Worm (Caenorhabditis elegans) whole organism, L4 larva: Measurements from ENCODE around the gene hgrs-1.

ENCODE experiments used
- F10B5.3 ChIP-seq: sonication (generic microtip); optimal IDR thresholded peaks from 2 replicates; lab custom pipeline; 2016; ENCODE audit warnings: mild to moderate bottlenecking, missing genetic modification characterization, missing compliant biosample characterization
- F49E8.2 ChIP-seq: sonication (generic microtip); optimal IDR thresholded peaks from 2 replicates; lab custom pipeline; 2016; ENCODE audit warnings: missing compliant biosample characterization, mild to moderate bottlenecking, missing genetic modification characterization, borderline replicate concordance
- T20F7.1 ChIP-seq: fragments of 200-800 bp; sonication (Bioruptor generic); optimal IDR thresholded peaks from 2 replicates; lab custom pipeline; 2018; ENCODE audit warnings: mild to moderate bottlenecking, missing genetic modification characterization, missing compliant biosample characterization
- ZK546.5 ChIP-seq, 2 experiments: sonication (generic microtip); optimal IDR thresholded peaks; 2 replicates each; lab custom pipeline; 2017; ENCODE audit warnings: missing biosample characterization in 2 of 2, missing genetic modification characterization in 2 of 2
- ama-1 ChIP-seq: fragments of 150-350 bp; optimal IDR thresholded peaks from 2 replicates; lab custom pipeline; 2014; ENCODE audit warnings: inconsistent platforms, mixed read lengths
- arid-1 ChIP-seq: fragments of 200-800 bp; sonication (Bioruptor generic); conservative IDR thresholded peaks from 2 replicates; pipeline ENCODE4 v1.3.6; 2022; ENCODE audit warnings: missing genetic modification reagents, missing genetic modification characterization, missing compliant biosample characterization
- ceh-32 ChIP-seq: sonication (generic microtip); optimal IDR thresholded peaks from 2 replicates; lab custom pipeline; 2016; ENCODE audit warnings: mild to moderate bottlenecking, missing genetic modification characterization, missing compliant biosample characterization; ENCODE audit not compliant: poor library complexity
- ceh-44 ChIP-seq: fragments of 200-800 bp; sonication (Bioruptor generic); IDR thresholded peaks from 2 replicates; pipeline ENCODE4 v1.3.6; 2022; ENCODE audit warnings: missing genetic modification reagents, missing genetic modification characterization, missing compliant biosample characterization
- ces-1 ChIP-seq: fragments of 150-350 bp; sonication (generic microtip); optimal IDR thresholded peaks from 4 replicates; lab custom pipeline; 2014; ENCODE audit warnings: missing biosample characterization, missing genetic modification reagents, missing genetic modification characterization
- daf-16 ChIP-seq, 3 experiments: sonication (generic microtip); optimal IDR thresholded peaks; 2 replicates each; lab custom pipeline; 2016 to 2017; ENCODE audit warnings: missing genetic modification characterization in 3 of 3, missing genetic modification reagents in 3 of 3, mild to moderate bottlenecking in 2 of 3, missing compliant biosample characterization in 2 of 3, missing biosample characterization in 1 of 3, moderate library complexity in 1 of 3
- daf-8 ChIP-seq: fragments of 200-800 bp; sonication (Bioruptor generic); IDR thresholded peaks from 2 replicates; pipeline ENCODE4 v1.3.6; 2022; ENCODE audit warnings: missing genetic modification characterization, missing compliant biosample characterization
- dpl-1 ChIP-seq: fragments of 150-350 bp; optimal IDR thresholded peaks from 2 replicates; lab custom pipeline; 2014; ENCODE audit warnings: missing biosample characterization, missing genetic modification reagents, missing genetic modification characterization
- dve-1 ChIP-seq: sonication (generic microtip); optimal IDR thresholded peaks from 2 replicates; lab custom pipeline; 2017; ENCODE audit warnings: antibody characterized with exemption, mild to moderate bottlenecking, missing genetic modification characterization, missing compliant biosample characterization; ENCODE audit not compliant: insufficient read depth
- egl-27 ChIP-seq: sonication (generic microtip); optimal IDR thresholded peaks from 3 replicates; lab custom pipeline; 2017; ENCODE audit warnings: missing biosample characterization, missing genetic modification reagents, missing genetic modification characterization
- hlh-11 ChIP-seq: fragments of 200-800 bp; sonication (Bioruptor generic); optimal IDR thresholded peaks from 2 replicates; lab custom pipeline; 2018; ENCODE audit warnings: mild to moderate bottlenecking, missing genetic modification characterization, missing compliant biosample characterization
- hlh-30 ChIP-seq: sonication (generic microtip); optimal IDR thresholded peaks from 2 replicates; lab custom pipeline; 2017; ENCODE audit warnings: antibody characterized with exemption, mild to moderate bottlenecking, missing genetic modification characterization, missing compliant biosample characterization; ENCODE audit not compliant: insufficient read depth
- jun-1 ChIP-seq: fragments of 150-350 bp; optimal IDR thresholded peaks from 2 replicates; lab custom pipeline; 2014; ENCODE audit warnings: missing biosample characterization, missing genetic modification reagents, missing genetic modification characterization
- lim-7 ChIP-seq: fragments of 200-800 bp; sonication (Bioruptor generic); IDR thresholded peaks from 2 replicates; pipeline ENCODE4 v1.3.6; 2022; ENCODE audit warnings: missing genetic modification characterization, missing compliant biosample characterization
- lin-1 ChIP-seq: fragments of 200-800 bp; sonication (Bioruptor generic); IDR thresholded peaks from 2 replicates; pipeline ENCODE4 v1.3.6; 2022; ENCODE audit warnings: missing genetic modification reagents, missing genetic modification characterization, missing compliant biosample characterization
- lin-15B ChIP-seq: fragments of 150-350 bp; sonication (generic microtip); optimal IDR thresholded peaks from 3 replicates; lab custom pipeline; 2014; ENCODE audit warnings: missing biosample characterization, missing genetic modification characterization
- lin-29 ChIP-seq: fragments of 200-800 bp; sonication (Bioruptor generic); IDR thresholded peaks from 2 replicates; pipeline ENCODE4 v1.3.6; 2022; ENCODE audit warnings: missing genetic modification reagents, missing genetic modification characterization, missing compliant biosample characterization
- lin-39 ChIP-seq: fragments of 150-350 bp; optimal IDR thresholded peaks from 2 replicates; lab custom pipeline; 2014; ENCODE audit warnings: missing biosample characterization, missing genetic modification reagents, missing genetic modification characterization
- lir-3 ChIP-seq: sonication (generic microtip); optimal IDR thresholded peaks from 2 replicates; lab custom pipeline; 2016; ENCODE audit warnings: mild to moderate bottlenecking, missing genetic modification characterization, missing compliant biosample characterization
- lsy-2 ChIP-seq, 2 experiments: fragments of 150-350 bp in 1 of 2; sonication (generic microtip) in 1 of 2; optimal IDR thresholded peaks; 2 replicates each; lab custom pipeline; 2014 to 2017; ENCODE audit warnings: missing biosample characterization in 2 of 2, missing genetic modification characterization in 2 of 2
- madf-9 ChIP-seq: fragments of 200-800 bp; sonication (Bioruptor generic); conservative IDR thresholded peaks from 2 replicates; pipeline ENCODE4 v1.3.6; 2022; ENCODE audit warnings: missing genetic modification reagents, missing genetic modification characterization, missing compliant biosample characterization
- mdt-29 ChIP-seq: fragments of 200-800 bp; sonication (Bioruptor generic); IDR thresholded peaks from 2 replicates; pipeline ENCODE4 v1.3.6; 2022; ENCODE audit warnings: missing genetic modification reagents, missing genetic modification characterization, missing compliant biosample characterization
- mep-1 ChIP-seq: fragments of 150-350 bp; sonication (generic microtip); optimal IDR thresholded peaks from 3 replicates; lab custom pipeline; 2014; ENCODE audit warnings: missing biosample characterization, missing genetic modification characterization
- mes-2 ChIP-seq: sonication (generic microtip); optimal IDR thresholded peaks from 2 replicates; lab custom pipeline; 2016; ENCODE audit warnings: missing genotype, mild to moderate bottlenecking, missing genetic modification characterization, missing compliant biosample characterization; ENCODE audit not compliant: poor library complexity, severe bottlenecking
- mxl-2 ChIP-seq: fragments of 200-800 bp; sonication (Bioruptor generic); conservative IDR thresholded peaks from 2 replicates; pipeline ENCODE4 v1.3.6; 2022; ENCODE audit warnings: missing genetic modification reagents, missing genetic modification characterization, missing compliant biosample characterization
- nhr-10 ChIP-seq: fragments of 150-350 bp; optimal IDR thresholded peaks from 2 replicates; lab custom pipeline; 2014; ENCODE audit warnings: missing biosample characterization, missing genetic modification characterization
- nhr-28 ChIP-seq: fragments of 150-350 bp; optimal IDR thresholded peaks from 2 replicates; lab custom pipeline; 2014; ENCODE audit warnings: missing biosample characterization, missing genetic modification characterization
- nhr-76 ChIP-seq: fragments of 150-350 bp; optimal IDR thresholded peaks from 2 replicates; lab custom pipeline; 2014; ENCODE audit warnings: missing biosample characterization, missing genetic modification characterization
- php-3 ChIP-seq: fragments of 200-800 bp; sonication (Bioruptor generic); IDR thresholded peaks from 2 replicates; pipeline ENCODE4 v1.3.6; 2022; ENCODE audit warnings: missing genetic modification reagents, missing genetic modification characterization, missing compliant biosample characterization
- pqm-1 ChIP-seq: sonication (generic microtip); optimal IDR thresholded peaks from 2 replicates; lab custom pipeline; 2017; ENCODE audit warnings: missing biosample characterization, missing genetic modification characterization
- saeg-2 ChIP-seq: fragments of 200-800 bp; sonication (Bioruptor generic); IDR thresholded peaks from 2 replicates; pipeline ENCODE4 v1.3.6; 2022; ENCODE audit warnings: missing genetic modification reagents, missing genetic modification characterization, missing compliant biosample characterization
- skn-1 ChIP-seq: fragments of 150-350 bp; optimal IDR thresholded peaks from 2 replicates; lab custom pipeline; 2014; ENCODE audit warnings: missing biosample characterization, missing genetic modification characterization
- spr-3 ChIP-seq: fragments of 200-800 bp; sonication (Bioruptor generic); optimal IDR thresholded peaks from 2 replicates; lab custom pipeline; 2018; ENCODE audit warnings: mild to moderate bottlenecking, missing genetic modification characterization, missing compliant biosample characterization
- unc-130 ChIP-seq: sonication (generic microtip); optimal IDR thresholded peaks from 2 replicates; lab custom pipeline; 2016; ENCODE audit warnings: missing genetic modification reagents, missing genetic modification characterization, missing compliant biosample characterization
- unc-62 ChIP-seq, 3 experiments: fragments of 150-350 bp in 1 of 3; sonication (generic microtip); optimal IDR thresholded peaks in 2 of 3; peaks in 1 of 3; 1 replicate in 1 of 3; 2 replicates in 2 of 3; lab custom pipeline; 2014 to 2017; ENCODE audit warnings: missing biosample characterization in 3 of 3, missing genetic modification characterization in 3 of 3, missing genetic modification reagents in 3 of 3, missing genotype in 1 of 3
- vab-7 ChIP-seq: fragments of 200-800 bp; sonication (Bioruptor generic); IDR thresholded peaks from 2 replicates; pipeline ENCODE4 v1.3.6; 2022; ENCODE audit warnings: missing genetic modification reagents, missing genetic modification characterization, missing compliant biosample characterization
- zfp-2 ChIP-seq: sonication (generic microtip); optimal IDR thresholded peaks from 2 replicates; lab custom pipeline; 2016; ENCODE audit warnings: mild to moderate bottlenecking, missing genetic modification characterization, missing compliant biosample characterization
- zip-2 ChIP-seq: fragments of 150-350 bp; optimal IDR thresholded peaks from 2 replicates; lab custom pipeline; 2014; ENCODE audit warnings: missing biosample characterization, missing genetic modification characterization
- ztf-7 ChIP-seq: fragments of 150-350 bp; optimal IDR thresholded peaks from 2 replicates; lab custom pipeline; 2014; ENCODE audit warnings: missing biosample characterization, missing genetic modification characterization

Gene hgrs-1

DNA sequence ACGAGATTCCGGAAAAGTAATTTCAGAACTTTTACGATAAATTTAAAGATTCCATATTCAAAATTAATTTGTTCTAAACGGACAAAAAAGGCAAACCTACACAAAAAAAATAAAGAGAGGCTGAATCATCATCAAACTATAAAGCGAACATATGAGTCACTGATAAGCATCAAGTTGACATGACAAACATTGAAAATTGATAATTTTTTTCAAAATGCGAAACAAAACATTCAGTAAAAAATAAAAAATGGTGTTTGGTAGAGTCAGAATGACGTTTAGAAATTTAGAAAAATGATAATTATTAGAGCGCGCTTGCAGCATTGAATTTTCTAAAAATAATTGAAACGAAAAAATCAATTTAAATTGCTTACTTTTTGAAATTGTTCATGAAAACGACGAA is 6.0 kb downstream of the hgrs-1 start (continued):
- TF ChIP-seq madf-9 (no peak), mes-2 (tag; lab: Kevin White, UChicago) (no peak), dve-1 (tag; lab: Kevin White, UChicago) (peak; percentile 46), vab-7 (no peak), arid-1 (GFP tag; lab: Robert Waterston, UW) (no peak), daf-8 (GFP tag; lab: Robert Waterston, UW) (no peak), pqm-1 (tag; lab: Kevin White, UChicago) (peak; percentile 67), nhr-10 (tag; lab: Kevin White, UChicago) (no peak), F49E8.2 (tag; lab: Kevin White, UChicago) (no peak), lir-3 (tag; lab: Kevin White, UChicago) (no peak), saeg-2 (GFP tag; lab: Robert Waterston, UW) (no peak), lin-29 (GFP tag; lab: Robert Waterston, UW) (no peak), daf-16 (GFP tag; optimal IDR thresholded peaks at IDR 0.05; lab: Kevin White, UChicago) (no peak), daf-16 (tag; optimal IDR thresholded peaks at IDR 0.05; lab: Kevin White, UChicago) (peak; percentile 73), lim-7 (GFP tag; lab: Robert Waterston, UW) (no peak), unc-62 (GFP tag; optimal IDR thresholded peaks at IDR 0.05 in 1 of 2; lab: Kevin White, UChicago) (no peak), unc-62 (tag; optimal IDR thresholded peaks at IDR 0.05; lab: Kevin White, UChicago) (no peak), skn-1 (tag; lab: Kevin White, UChicago) (no peak), ztf-7 (tag; lab: Kevin White, UChicago) (peak; percentile 18), ceh-44 (GFP tag; lab: Robert Waterston, UW) (no peak), zfp-2 (tag; lab: Kevin White, UChicago) (no peak), lsy-2 (tag; optimal IDR thresholded peaks at IDR 0.05; lab: Kevin White, UChicago) (no peak), ceh-32 (tag; lab: Kevin White, UChicago) (no peak), jun-1 (no peak), nhr-28 (peak; percentile 23), mxl-2 (GFP tag; lab: Robert Waterston, UW) (no peak), lin-39 (no peak), dpl-1 (GFP tag; lab: Kevin White, UChicago) (no peak), T20F7.1 (GFP tag; lab: Kevin White, UChicago) (peak; percentile 31), mep-1 (tag; lab: Kevin White, UChicago) (peak; percentile 12), nhr-76 (tag; lab: Kevin White, UChicago) (no peak), hlh-11 (tag; lab: Kevin White, UChicago) (peak; percentile 40), F10B5.3 (tag; lab: Kevin White, UChicago) (no peak), hlh-30 (tag; lab: Kevin White, UChicago) (no peak), spr-3 (no peak)

DNA sequence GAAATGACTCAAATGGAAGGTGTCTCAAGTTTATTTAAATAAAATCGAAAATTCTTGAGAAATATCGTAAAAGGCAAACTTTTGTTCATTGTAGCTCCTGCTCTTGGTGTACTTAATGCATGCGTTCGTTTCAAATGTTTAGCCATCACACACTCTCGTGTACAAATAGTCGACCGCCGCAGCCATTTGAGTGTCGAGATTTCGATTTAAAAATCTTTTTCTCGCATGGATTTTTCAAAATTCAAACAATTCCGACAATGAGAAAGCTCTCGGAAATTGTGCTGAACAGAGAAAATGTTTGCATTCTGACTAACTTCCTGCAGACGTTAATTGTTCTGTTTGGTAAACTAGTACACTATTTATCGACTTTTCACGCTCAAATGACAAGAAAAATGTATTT is 6.6 kb downstream of the hgrs-1 start:
- TF ChIP-seq unc-62 (GFP tag; optimal IDR thresholded peaks at IDR 0.05 in 1 of 2; lab: Kevin White, UChicago) (peak in 1 of 2 experiments; percentile 86), unc-62 (tag; optimal IDR thresholded peaks at IDR 0.05; lab: Kevin White, UChicago) (no peak), zip-2 (no peak)

DNA sequence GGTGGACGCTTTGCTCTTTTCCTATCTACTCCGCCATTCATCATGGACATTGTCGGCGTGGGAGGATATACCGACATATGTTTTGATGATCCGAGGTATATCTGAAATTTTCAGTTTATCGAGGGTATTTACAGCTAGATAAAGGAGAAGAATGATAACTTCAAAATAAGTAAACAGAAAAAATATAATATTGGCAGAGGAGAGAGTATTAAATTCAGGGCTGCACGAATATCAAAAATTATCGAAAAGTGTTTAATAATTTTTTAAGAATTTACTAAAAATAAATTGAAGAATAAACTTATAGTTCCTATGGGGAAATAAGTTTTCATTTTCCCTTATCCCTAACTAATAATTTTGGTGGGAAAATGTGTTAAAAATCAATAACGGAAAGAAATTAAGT is 7.0 kb downstream of the hgrs-1 start, which contains the start of gene wsp-1:
TSS of gene wsp-1 (minus strand) at position 101 of the 400 bp plus-strand sequence.
- TF ChIP-seq lin-1 (GFP tag; lab: Robert Waterston, UW) (no peak), ces-1 (no peak), lin-15B (tag; lab: Kevin White, UChicago) (no peak), zfp-2 (tag; lab: Kevin White, UChicago) (no peak), mxl-2 (GFP tag; lab: Robert Waterston, UW) (no peak), mdt-29 (GFP tag; lab: Robert Waterston, UW) (no peak), lim-7 (GFP tag; lab: Robert Waterston, UW) (no peak), ztf-7 (tag; lab: Kevin White, UChicago) (no peak), lin-29 (GFP tag; lab: Robert Waterston, UW) (no peak), php-3 (GFP tag; lab: Robert Waterston, UW) (no peak), ama-1 (lab: Kevin White, UChicago) (no peak), egl-27 (no peak), ZK546.5 (tag; optimal IDR thresholded peaks at IDR 0.05; lab: Kevin White, UChicago) (no peak), F10B5.3 (tag; lab: Kevin White, UChicago) (no peak), unc-130 (GFP tag; lab: Kevin White, UChicago) (no peak)
- TF ChIP-seq, all 104 proteins: peak for 0
